Fruit fly (Drosophila melanogaster): ENCODE data around the gene Sf3b5.

dm6 chr3R:9054442-9055118, 39.4 kb upstream of the Sf3b5 start:
- peak; percentile 18 for TF ChIP-seq spab (GFP tag; optimal IDR thresholded peaks at IDR 0.05)
- no peak for TF ChIP-seq Hr38 (GFP tag; optimal IDR thresholded peaks at IDR 0.05)
- no peak for TF ChIP-seq Ets21C (GFP tag; optimal IDR thresholded peaks at IDR 0.05)
- TF ChIP-seq CG7368 (GFP tag; optimal IDR thresholded peaks at IDR 0.05): no peak
- TF ChIP-seq lz (GFP tag; optimal IDR thresholded peaks at IDR 0.05): no peak
- peak; percentile 29 for TF ChIP-seq Met (GFP tag; optimal IDR thresholded peaks at IDR 0.05)
- TF ChIP-seq Smox (GFP tag; optimal IDR thresholded peaks at IDR 0.05): no peak
- TF ChIP-seq CG11902 (GFP tag; optimal IDR thresholded peaks at IDR 0.05): no peak
- TF ChIP-seq CG6854 (GFP tag; optimal IDR thresholded peaks at IDR 0.05): no peak
- TF ChIP-seq CG4318 (GFP tag; optimal IDR thresholded peaks at IDR 0.05): peak; percentile 42
- TF ChIP-seq Sox15 (GFP tag; optimal IDR thresholded peaks at IDR 0.05): no peak
- TF ChIP-seq CG9139 (GFP tag; optimal IDR thresholded peaks at IDR 0.05): no peak
